Worm (Caenorhabditis elegans) whole organism, L4 larva: Measurements from ENCODE around the gene Y71H10B.1.

ENCODE experiments used
- F26F4.8 ChIP-seq: fragments of 200-800 bp; sonication (Bioruptor generic); conservative IDR thresholded peaks from 2 replicates; pipeline ENCODE4 v1.3.6; 2022; ENCODE audit warnings: missing genetic modification characterization, missing compliant biosample characterization
- F37D6.2 ChIP-seq: sonication (generic microtip); optimal IDR thresholded peaks from 2 replicates; lab custom pipeline; 2016; ENCODE audit warnings: mild to moderate bottlenecking, missing genetic modification characterization, missing compliant biosample characterization
- F44E2.7 ChIP-seq: fragments of 200-800 bp; sonication (Bioruptor generic); IDR thresholded peaks from 2 replicates; pipeline ENCODE4 v2.1.2; 2022; ENCODE audit warnings: missing genetic modification characterization, missing compliant biosample characterization
- F49E8.2 ChIP-seq: sonication (generic microtip); optimal IDR thresholded peaks from 2 replicates; lab custom pipeline; 2016; ENCODE audit warnings: missing compliant biosample characterization, mild to moderate bottlenecking, missing genetic modification characterization, borderline replicate concordance
- Y48G9A.11 ChIP-seq: fragments of 200-800 bp; sonication (Bioruptor generic); IDR thresholded peaks from 2 replicates; pipeline ENCODE4 v1.3.6; 2022; ENCODE audit warnings: missing genetic modification reagents, missing genetic modification characterization, missing compliant biosample characterization
- ZK546.5 ChIP-seq, 2 experiments: sonication (generic microtip); optimal IDR thresholded peaks; 2 replicates each; lab custom pipeline; 2017; ENCODE audit warnings: missing biosample characterization in 2 of 2, missing genetic modification characterization in 2 of 2
- aha-1 ChIP-seq: fragments of 150-350 bp; peaks from one replicate; lab custom pipeline; 2014; ENCODE audit warnings: missing biosample characterization, missing genetic modification characterization
- aly-2 ChIP-seq: sonication (generic microtip); optimal IDR thresholded peaks from 2 replicates; lab custom pipeline; 2018; ENCODE audit warnings: missing biosample characterization, missing genetic modification characterization
- ama-1 ChIP-seq: fragments of 150-350 bp; optimal IDR thresholded peaks from 2 replicates; lab custom pipeline; 2014; ENCODE audit warnings: inconsistent platforms, mixed read lengths
- ceh-44 ChIP-seq: fragments of 200-800 bp; sonication (Bioruptor generic); IDR thresholded peaks from 2 replicates; pipeline ENCODE4 v1.3.6; 2022; ENCODE audit warnings: missing genetic modification reagents, missing genetic modification characterization, missing compliant biosample characterization
- ceh-62 ChIP-seq: sonication (generic microtip); optimal IDR thresholded peaks from 2 replicates; lab custom pipeline; 2017; ENCODE audit warnings: missing biosample characterization, missing genetic modification characterization
- cey-2 ChIP-seq: sonication (generic microtip); optimal IDR thresholded peaks from 3 replicates; lab custom pipeline; 2017; ENCODE audit warnings: missing genetic modification characterization, mild to moderate bottlenecking, missing compliant biosample characterization, antibody characterized with exemption, borderline replicate concordance; ENCODE audit not compliant: insufficient read depth
- ctbp-1 ChIP-seq: fragments of 200-800 bp; sonication (Bioruptor generic); IDR thresholded peaks from 2 replicates; pipeline ENCODE4 v1.3.6; 2022; ENCODE audit warnings: missing genetic modification reagents, missing genetic modification characterization, missing compliant biosample characterization
- daf-12 ChIP-seq: fragments of 150-350 bp; optimal IDR thresholded peaks from 2 replicates; lab custom pipeline; 2014; ENCODE audit warnings: missing biosample characterization, missing genetic modification reagents, missing genetic modification characterization
- daf-16 ChIP-seq, 3 experiments: sonication (generic microtip); optimal IDR thresholded peaks; 2 replicates each; lab custom pipeline; 2016 to 2017; ENCODE audit warnings: missing genetic modification characterization in 3 of 3, missing genetic modification reagents in 3 of 3, mild to moderate bottlenecking in 2 of 3, missing compliant biosample characterization in 2 of 3, missing biosample characterization in 1 of 3, moderate library complexity in 1 of 3
- daf-19 ChIP-seq: fragments of 200-800 bp; sonication (Bioruptor generic); conservative IDR thresholded peaks from 2 replicates; pipeline ENCODE4 v1.3.6; 2022; ENCODE audit warnings: missing genetic modification characterization, missing compliant biosample characterization
- dve-1 ChIP-seq: sonication (generic microtip); optimal IDR thresholded peaks from 2 replicates; lab custom pipeline; 2017; ENCODE audit warnings: antibody characterized with exemption, mild to moderate bottlenecking, missing genetic modification characterization, missing compliant biosample characterization; ENCODE audit not compliant: insufficient read depth
- egl-43 ChIP-seq: fragments of 200-800 bp; sonication (Bioruptor generic); IDR thresholded peaks from 2 replicates; pipeline ENCODE4 v1.3.6; 2022; ENCODE audit warnings: missing genetic modification reagents, missing genetic modification characterization, missing compliant biosample characterization
- fkh-10 ChIP-seq: fragments of 150-350 bp; optimal IDR thresholded peaks from 2 replicates; lab custom pipeline; 2014; ENCODE audit warnings: missing biosample characterization, missing genetic modification reagents, missing genetic modification characterization
- fos-1 ChIP-seq: fragments of 150-350 bp; optimal IDR thresholded peaks from 2 replicates; lab custom pipeline; 2014; ENCODE audit warnings: missing biosample characterization, missing genetic modification characterization
- hlh-11 ChIP-seq: fragments of 200-800 bp; sonication (Bioruptor generic); optimal IDR thresholded peaks from 2 replicates; lab custom pipeline; 2018; ENCODE audit warnings: mild to moderate bottlenecking, missing genetic modification characterization, missing compliant biosample characterization
- hlh-30 ChIP-seq: sonication (generic microtip); optimal IDR thresholded peaks from 2 replicates; lab custom pipeline; 2017; ENCODE audit warnings: antibody characterized with exemption, mild to moderate bottlenecking, missing genetic modification characterization, missing compliant biosample characterization; ENCODE audit not compliant: insufficient read depth
- lin-38 ChIP-seq: fragments of 200-800 bp; sonication (Bioruptor generic); IDR thresholded peaks from 2 replicates; pipeline ENCODE4 v1.3.6; 2022; ENCODE audit warnings: missing genetic modification reagents, missing genetic modification characterization, missing compliant biosample characterization
- madf-5 ChIP-seq, 2 experiments: fragments of 200-800 bp; sonication (Bioruptor generic); IDR thresholded peaks; 2 replicates each; pipeline ENCODE4 v1.3.6; 2022; ENCODE audit warnings: missing compliant biosample characterization in 2 of 2, missing genetic modification characterization in 2 of 2
- madf-9 ChIP-seq: fragments of 200-800 bp; sonication (Bioruptor generic); conservative IDR thresholded peaks from 2 replicates; pipeline ENCODE4 v1.3.6; 2022; ENCODE audit warnings: missing genetic modification reagents, missing genetic modification characterization, missing compliant biosample characterization
- mdl-1 ChIP-seq, 2 experiments: fragments of 150-350 bp in 1 of 2; sonication (generic microtip) in 1 of 2; optimal IDR thresholded peaks; 2 replicates each; lab custom pipeline; 2014 to 2017; ENCODE audit warnings: missing biosample characterization in 2 of 2, missing genetic modification characterization in 2 of 2
- mep-1 ChIP-seq: fragments of 150-350 bp; sonication (generic microtip); optimal IDR thresholded peaks from 3 replicates; lab custom pipeline; 2014; ENCODE audit warnings: missing biosample characterization, missing genetic modification characterization
- mes-2 ChIP-seq: sonication (generic microtip); optimal IDR thresholded peaks from 2 replicates; lab custom pipeline; 2016; ENCODE audit warnings: missing genotype, mild to moderate bottlenecking, missing genetic modification characterization, missing compliant biosample characterization; ENCODE audit not compliant: poor library complexity, severe bottlenecking
- mxl-2 ChIP-seq: fragments of 200-800 bp; sonication (Bioruptor generic); conservative IDR thresholded peaks from 2 replicates; pipeline ENCODE4 v1.3.6; 2022; ENCODE audit warnings: missing genetic modification reagents, missing genetic modification characterization, missing compliant biosample characterization
- nhr-10 ChIP-seq: fragments of 150-350 bp; optimal IDR thresholded peaks from 2 replicates; lab custom pipeline; 2014; ENCODE audit warnings: missing biosample characterization, missing genetic modification characterization
- nhr-102 ChIP-seq: sonication (generic microtip); optimal IDR thresholded peaks from 2 replicates; lab custom pipeline; 2016; ENCODE audit warnings: mild to moderate bottlenecking, missing genetic modification characterization, moderate library complexity, missing compliant biosample characterization
- nhr-111 ChIP-seq: fragments of 200-800 bp; sonication (Bioruptor generic); optimal IDR thresholded peaks from 2 replicates; lab custom pipeline; 2018; ENCODE audit warnings: mild to moderate bottlenecking, missing genetic modification characterization, missing compliant biosample characterization
- nhr-41 ChIP-seq: fragments of 200-800 bp; sonication (Bioruptor generic); IDR thresholded peaks from 2 replicates; pipeline ENCODE4 v1.3.6; 2022; ENCODE audit warnings: missing genetic modification reagents, missing genetic modification characterization, missing compliant biosample characterization
- nhr-6 ChIP-seq: fragments of 150-350 bp; optimal IDR thresholded peaks from 2 replicates; lab custom pipeline; 2014; ENCODE audit warnings: missing biosample characterization, missing genetic modification characterization
- nhr-76 ChIP-seq: fragments of 150-350 bp; optimal IDR thresholded peaks from 2 replicates; lab custom pipeline; 2014; ENCODE audit warnings: missing biosample characterization, missing genetic modification characterization
- nhr-77 ChIP-seq: fragments of 150-350 bp; optimal IDR thresholded peaks from 2 replicates; lab custom pipeline; 2014; ENCODE audit warnings: missing biosample characterization, missing genetic modification characterization
- php-3 ChIP-seq: fragments of 200-800 bp; sonication (Bioruptor generic); IDR thresholded peaks from 2 replicates; pipeline ENCODE4 v1.3.6; 2022; ENCODE audit warnings: missing genetic modification reagents, missing genetic modification characterization, missing compliant biosample characterization
- rbr-2 ChIP-seq: sonication (generic microtip); optimal IDR thresholded peaks from 2 replicates; lab custom pipeline; 2016; ENCODE audit warnings: missing genotype, missing genetic modification characterization, missing compliant biosample characterization
- set-16 ChIP-seq: fragments of 200-800 bp; sonication (Bioruptor generic); IDR thresholded peaks from 2 replicates; pipeline ENCODE4 v1.3.6; 2022; ENCODE audit warnings: missing genetic modification reagents, missing genetic modification characterization, missing compliant biosample characterization
- tag-97 ChIP-seq: fragments of 200-800 bp; sonication (Bioruptor generic); IDR thresholded peaks from 2 replicates; pipeline ENCODE4 v1.3.6; 2022; ENCODE audit warnings: missing genetic modification characterization, missing compliant biosample characterization
- unc-62 ChIP-seq, 3 experiments: fragments of 150-350 bp in 1 of 3; sonication (generic microtip); optimal IDR thresholded peaks in 2 of 3; peaks in 1 of 3; 1 replicate in 1 of 3; 2 replicates in 2 of 3; lab custom pipeline; 2014 to 2017; ENCODE audit warnings: missing biosample characterization in 3 of 3, missing genetic modification characterization in 3 of 3, missing genetic modification reagents in 3 of 3, missing genotype in 1 of 3
- vab-7 ChIP-seq: fragments of 200-800 bp; sonication (Bioruptor generic); IDR thresholded peaks from 2 replicates; pipeline ENCODE4 v1.3.6; 2022; ENCODE audit warnings: missing genetic modification reagents, missing genetic modification characterization, missing compliant biosample characterization
- zag-1 ChIP-seq: fragments of 150-350 bp; optimal IDR thresholded peaks from 2 replicates; lab custom pipeline; 2014; ENCODE audit warnings: missing biosample characterization, missing genetic modification characterization
- zfp-2 ChIP-seq: sonication (generic microtip); optimal IDR thresholded peaks from 2 replicates; lab custom pipeline; 2016; ENCODE audit warnings: mild to moderate bottlenecking, missing genetic modification characterization, missing compliant biosample characterization
- zip-11 ChIP-seq: fragments of 200-800 bp; sonication (Bioruptor generic); IDR thresholded peaks from 2 replicates; pipeline ENCODE4 v1.3.6; 2022; ENCODE audit warnings: missing genetic modification characterization, missing compliant biosample characterization
- zip-2 ChIP-seq: fragments of 150-350 bp; optimal IDR thresholded peaks from 2 replicates; lab custom pipeline; 2014; ENCODE audit warnings: missing biosample characterization, missing genetic modification characterization
- ztf-11 ChIP-seq: fragments of 150-350 bp; optimal IDR thresholded peaks from 2 replicates; lab custom pipeline; 2014; ENCODE audit warnings: missing biosample characterization, missing genetic modification characterization

Y71H10B.1 gene

DNA sequence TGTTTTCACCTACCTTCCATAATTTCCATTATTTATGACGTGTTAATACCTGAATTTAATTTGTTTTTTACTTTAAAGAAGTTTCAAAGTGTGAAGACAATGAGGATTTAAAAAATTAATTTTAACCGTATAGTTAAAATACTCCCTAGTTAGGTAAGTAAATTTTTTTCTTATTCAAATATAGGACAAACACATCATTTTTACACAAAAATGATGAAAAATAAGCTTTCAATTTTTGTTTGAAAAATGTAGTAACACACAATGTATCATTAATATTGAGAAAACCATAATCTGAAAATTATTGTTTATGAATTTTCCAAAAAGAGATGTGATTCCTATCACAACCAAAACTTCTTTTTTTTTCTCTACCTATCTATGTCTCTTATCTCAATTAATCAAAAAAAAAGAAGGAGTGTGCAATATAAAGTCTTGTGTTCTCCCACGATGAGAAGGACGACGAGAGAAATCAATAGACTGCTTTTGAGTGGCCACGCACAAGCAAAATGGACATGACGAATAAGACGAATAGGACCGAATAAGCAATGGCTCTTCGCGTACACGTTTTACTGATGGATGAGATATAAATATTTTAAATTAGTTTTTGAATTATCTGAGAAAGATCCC is 25.9 kb downstream of the Y71H10B.1 start, which contains the start of gene C14A11.6:
C14A11.6 (minus strand) TSS at position 51 of the 624 bp plus-strand sequence.
- no peak for TF ChIP-seq vab-7
- TF ChIP-seq Y48G9A.11 (GFP tag; lab: Robert Waterston, UW) = no peak
- peak; percentile 51 for TF ChIP-seq dve-1
- peak; percentile 63 for TF ChIP-seq hlh-30 (tag; lab: Kevin White, UChicago)
- TF ChIP-seq daf-19 = no peak
- TF ChIP-seq daf-16 (GFP tag; optimal IDR thresholded peaks at IDR 0.05; lab: Kevin White, UChicago) = no peak
- TF ChIP-seq daf-16 (tag; optimal IDR thresholded peaks at IDR 0.05; lab: Kevin White, UChicago) = peak; percentile 18
- TF ChIP-seq hlh-11 (tag; lab: Kevin White, UChicago) = no peak
- TF ChIP-seq mdl-1 (tag; optimal IDR thresholded peaks at IDR 0.05; lab: Kevin White, UChicago) = peak in 1 of 2 experiments; percentile 19
- no peak for TF ChIP-seq nhr-41 (GFP tag; lab: Robert Waterston, UW)
- peak; percentile 55 for TF ChIP-seq fkh-10 (GFP tag; lab: Kevin White, UChicago)
- TF ChIP-seq mep-1 (tag; lab: Kevin White, UChicago) = peak; percentile 11

ce11 chrX:2809611-2810010 is 30.5 kb downstream of the Y71H10B.1 start, which contains the start of gene C14A11.9:
Gene C14A11.9, minus strand, starts transcription at chrX:2809637.
- no peak for TF ChIP-seq madf-5 (GFP tag; IDR thresholded peaks at IDR 0.05; lab: Robert Waterston, UW)
- TF ChIP-seq aly-2 (tag; lab: Kevin White, UChicago) = no peak
- TF ChIP-seq ztf-11 (tag; lab: Kevin White, UChicago) = no peak
- TF ChIP-seq nhr-6 (tag; lab: Kevin White, UChicago) = peak; percentile 69
- no peak for TF ChIP-seq nhr-76
- TF ChIP-seq lin-38 (GFP tag; lab: Robert Waterston, UW) = peak; percentile 74
- TF ChIP-seq fos-1 (tag; lab: Kevin White, UChicago) = no peak
- TF ChIP-seq nhr-111 (GFP tag; lab: Kevin White, UChicago) = no peak
- peak; percentile 67; the same call in 1 of the 2 replicates for TF ChIP-seq nhr-41 (GFP tag; lab: Robert Waterston, UW)
- TF ChIP-seq zip-2 (tag; lab: Kevin White, UChicago) = peak; percentile 35
- TF ChIP-seq F26F4.8 (GFP tag; lab: Robert Waterston, UW) = no peak
- TF ChIP-seq ceh-62 (tag; lab: Kevin White, UChicago) = no peak
- TF ChIP-seq unc-62 (GFP tag; optimal IDR thresholded peaks at IDR 0.05 in 1 of 2; lab: Kevin White, UChicago) = peak in 1 of 2 experiments; percentile 90
- TF ChIP-seq unc-62 (tag; optimal IDR thresholded peaks at IDR 0.05; lab: Kevin White, UChicago) = no peak
- TF ChIP-seq ama-1 = no peak
- TF ChIP-seq ctbp-1 (GFP tag; lab: Robert Waterston, UW) = peak; percentile 95
- peak; percentile 89 for TF ChIP-seq F37D6.2 (tag; lab: Kevin White, UChicago)
- peak; percentile 91 for TF ChIP-seq mes-2 (tag; lab: Kevin White, UChicago)
- TF ChIP-seq zag-1 = no peak
- TF ChIP-seq mep-1 (tag; lab: Kevin White, UChicago) = peak; percentile 96
- peak; percentile 51; the same call in 1 of the 2 replicates for TF ChIP-seq madf-9 (GFP tag; lab: Robert Waterston, UW)
- no peak for TF ChIP-seq F44E2.7
- no peak for TF ChIP-seq ZK546.5 (tag; optimal IDR thresholded peaks at IDR 0.05; lab: Kevin White, UChicago)
- TF ChIP-seq php-3 (GFP tag; lab: Robert Waterston, UW) = peak; percentile 51; the same call in 1 of the 2 replicates
- TF ChIP-seq nhr-102 (tag; lab: Kevin White, UChicago) = peak; percentile 92
- TF ChIP-seq dve-1 = peak; percentile 94
- peak; percentile 93 for TF ChIP-seq rbr-2 (tag; lab: Kevin White, UChicago)
- 0 out of 2 replicates have a peak, but pooled peaks have one; percentile 22 for TF ChIP-seq ceh-44 (GFP tag; lab: Robert Waterston, UW)
- TF ChIP-seq zfp-2 (tag; lab: Kevin White, UChicago) = no peak
- no peak for TF ChIP-seq F49E8.2 (tag; lab: Kevin White, UChicago)
- TF ChIP-seq nhr-77 (tag; lab: Kevin White, UChicago) = peak; percentile 86
- no peak for TF ChIP-seq mxl-2
- TF ChIP-seq zip-11 = no peak
- no peak for TF ChIP-seq egl-43 (GFP tag; lab: Robert Waterston, UW)
- no peak for TF ChIP-seq cey-2 (tag; lab: Kevin White, UChicago)
- no peak; the same call in 1 of the 2 replicates for TF ChIP-seq set-16 (GFP tag; lab: Robert Waterston, UW)
- no peak for TF ChIP-seq tag-97
- TF ChIP-seq daf-12 = no peak
- TF ChIP-seq nhr-10 = no peak
- peak; percentile 99 for TF ChIP-seq aha-1
